Fruit fly (Drosophila melanogaster): ENCODE results near the gene Fer1HCH.

- no peak for TF ChIP-seq psq (GFP tag; optimal IDR thresholded peaks at IDR 0.05)
- no peak for TF ChIP-seq lola (GFP tag; optimal IDR thresholded peaks at IDR 0.05)
Observed at dm6 chr3R:30352654-30353053, 35.3 kb downstream of the Fer1HCH start.

Measured in whole organism, wandering third instar larva.